Worm (Caenorhabditis elegans) whole organism, L2 larva: ENCODE results near the gene vps-35.

Source experiments
- ama-1 ChIP-seq: fragments of 150-350 bp; optimal IDR thresholded peaks from 2 replicates; lab custom pipeline; 2018; ENCODE audit warnings: inconsistent platforms
- ceh-16 ChIP-seq: fragments of 150-350 bp; optimal IDR thresholded peaks from 2 replicates; lab custom pipeline; 2014; ENCODE audit warnings: missing biosample characterization, missing genetic modification characterization
- elt-1 ChIP-seq: fragments of 150-350 bp; optimal IDR thresholded peaks from 2 replicates; lab custom pipeline; 2014; ENCODE audit warnings: missing biosample characterization, missing genetic modification characterization

DNA sequence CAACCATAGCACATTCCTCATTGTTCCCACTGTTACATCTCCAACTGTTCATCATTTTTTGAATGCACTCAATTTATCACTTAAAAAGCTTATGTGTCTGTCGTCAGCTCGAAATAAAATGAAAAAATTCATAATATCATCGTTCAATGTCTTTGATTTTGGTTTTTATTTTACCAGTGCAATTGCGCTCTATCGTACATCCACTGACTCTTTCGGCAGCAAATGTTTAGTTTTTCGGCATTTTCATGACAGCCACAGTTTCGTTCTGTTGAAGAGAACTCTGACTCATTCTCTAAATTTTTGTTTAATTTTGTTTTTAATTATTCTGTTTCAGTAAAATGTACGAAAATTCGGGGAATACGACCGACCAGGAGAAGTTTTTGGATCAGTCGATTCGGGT is at the start of gene vps-35:
- TF ChIP-seq ama-1 (lab: Kevin White, UChicago): no peak
- no peak for TF ChIP-seq ceh-16 (tag; lab: Kevin White, UChicago)
- no peak for TF ChIP-seq elt-1 (tag; lab: Kevin White, UChicago)
